Fruit fly (Drosophila melanogaster): ENCODE data around the gene omd.

Gene omd

DNA sequence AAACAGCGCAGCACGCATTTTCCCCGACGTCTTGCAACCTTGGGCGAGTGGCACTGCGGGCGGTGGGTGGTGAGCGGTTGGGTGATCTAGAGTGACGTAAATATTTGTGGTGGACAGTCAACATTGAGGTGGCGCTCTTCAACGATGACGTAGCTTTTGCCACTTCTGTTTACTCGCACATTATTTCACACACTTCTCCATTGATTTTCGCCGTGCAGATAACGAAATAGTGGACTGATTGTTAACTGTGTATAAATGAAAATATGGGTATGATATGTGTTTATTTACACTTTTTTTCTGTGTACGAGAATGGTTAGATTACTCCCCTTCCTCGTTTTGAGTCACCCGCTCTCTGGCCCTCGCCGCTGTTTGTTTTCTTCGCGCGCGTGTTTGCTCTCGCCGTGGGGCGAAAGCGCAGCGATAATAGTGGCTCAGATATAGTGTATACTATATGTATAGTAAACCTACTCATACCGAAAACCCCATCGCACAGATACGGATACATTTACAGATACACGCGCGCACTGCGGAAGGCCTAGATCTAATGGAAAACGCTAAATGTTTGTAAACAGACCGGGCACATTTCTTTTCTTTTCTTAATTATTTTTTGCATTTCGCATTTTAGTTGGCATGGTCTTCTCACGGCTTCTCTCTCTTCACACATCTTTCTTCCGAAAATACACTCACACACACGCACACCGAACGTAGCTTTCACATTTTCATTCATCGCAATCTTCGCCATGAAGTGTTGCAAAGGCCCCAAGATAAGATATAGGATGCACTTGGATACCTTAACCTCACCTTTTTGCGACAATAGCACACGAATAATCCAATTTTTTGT is at the start of gene omd (continued):
- TF ChIP-seq D (optimal IDR thresholded peaks at IDR 0.05), result no peak
- peak; percentile 66 for TF ChIP-seq D (GFP tag; optimal IDR thresholded peaks at IDR 0.05)
- TF ChIP-seq CG10274 (GFP tag; optimal IDR thresholded peaks at IDR 0.05), result peak; percentile 55
- TF ChIP-seq CG8281 (tag; optimal IDR thresholded peaks at IDR 0.05), result peak; percentile 16
- TF ChIP-seq yki (optimal IDR thresholded peaks at IDR 0.05), result no peak
- TF ChIP-seq ranshi (GFP tag; IDR thresholded peaks at IDR 0.05), result peak; percentile 47; the same call in 1 of the 2 replicates
- no peak for TF ChIP-seq Opbp (GFP tag; IDR thresholded peaks at IDR 0.05; ENCODE audit: partially characterized antibody)
- TF ChIP-seq Spps (tag; optimal IDR thresholded peaks at IDR 0.05), result no peak
- peak; percentile 94 for TF ChIP-seq ftz-f1 (GFP tag; optimal IDR thresholded peaks at IDR 0.05)
- TF ChIP-seq unc-4 (GFP tag; IDR thresholded peaks at IDR 0.05; ENCODE audit: partially characterized antibody), result no peak
- no peak for TF ChIP-seq NfI (GFP tag; optimal IDR thresholded peaks at IDR 0.05)
- no peak for TF ChIP-seq tap (tag; optimal IDR thresholded peaks at IDR 0.05)
- peak; percentile 64 for TF ChIP-seq ash1 (GFP tag; optimal IDR thresholded peaks at IDR 0.05)
- peak; percentile 84 for TF ChIP-seq CG7987 (GFP tag; optimal IDR thresholded peaks at IDR 0.05)
- TF ChIP-seq Xbp1 (GFP tag; optimal IDR thresholded peaks at IDR 0.05), result peak; percentile 49
- peak; percentile 48; the same call in 1 of the 3 replicates for TF ChIP-seq CG34422 (GFP tag; IDR thresholded peaks at IDR 0.05)
- TF ChIP-seq CG6765 (GFP tag; optimal IDR thresholded peaks at IDR 0.05), result peak; percentile 64
- TF ChIP-seq al (GFP tag; IDR thresholded peaks at IDR 0.05), result peak; percentile 26; the same call in 1 of the 2 replicates
- TF ChIP-seq sim (GFP tag; IDR thresholded peaks at IDR 0.05), result no peak
- TF ChIP-seq Ptx1 (GFP tag; IDR thresholded peaks at IDR 0.05), result peak; percentile 45; the same call in 1 of the 2 replicates
- TF ChIP-seq CG30020 (tag; optimal IDR thresholded peaks at IDR 0.05), result no peak
- TF ChIP-seq Hr3 (GFP tag; optimal IDR thresholded peaks at IDR 0.05), result peak; percentile 25
- TF ChIP-seq Fer2 (tag; optimal IDR thresholded peaks at IDR 0.05), result no peak
- TF ChIP-seq Hmx (GFP tag; optimal IDR thresholded peaks at IDR 0.05), result no peak
- peak; percentile 74 for TF ChIP-seq CG11247 (GFP tag; IDR thresholded peaks at IDR 0.05)
- peak; percentile 52; the same call in 1 of the 3 replicates for TF ChIP-seq ken (GFP tag; IDR thresholded peaks at IDR 0.05)
- TF ChIP-seq NC2β (GFP tag; optimal IDR thresholded peaks at IDR 0.05), result peak; percentile 64
- TF ChIP-seq ap (GFP tag; IDR thresholded peaks at IDR 0.05), result peak; percentile 61
- TF ChIP-seq CG10366 (GFP tag; IDR thresholded peaks at IDR 0.05), result peak; percentile 47
- TF ChIP-seq CG7372 (GFP tag; IDR thresholded peaks at IDR 0.05), result no peak
- TF ChIP-seq CG14050 (GFP tag; IDR thresholded peaks at IDR 0.05), result peak; percentile 26; the same call in 1 of the 3 replicates
- TF ChIP-seq CG12219 (GFP tag; optimal IDR thresholded peaks at IDR 0.05), result peak; percentile 61
- TF ChIP-seq grau (tag; optimal IDR thresholded peaks at IDR 0.05), result no peak
- no peak for TF ChIP-seq toy (GFP tag; IDR thresholded peaks at IDR 0.05)
- TF ChIP-seq odd (GFP tag; optimal IDR thresholded peaks at IDR 0.05), result no peak
- peak; percentile 47 for TF ChIP-seq CG4424 (GFP tag; optimal IDR thresholded peaks at IDR 0.05)
- peak; percentile 63 for TF ChIP-seq btn (GFP tag; optimal IDR thresholded peaks at IDR 0.05)
- peak; percentile 70 for TF ChIP-seq org-1 (GFP tag; optimal IDR thresholded peaks at IDR 0.05)
- no peak for TF ChIP-seq phol (tag; optimal IDR thresholded peaks at IDR 0.05)
- peak; percentile 52 for TF ChIP-seq en (GFP tag; optimal IDR thresholded peaks at IDR 0.05)
- TF ChIP-seq gem (tag; optimal IDR thresholded peaks at IDR 0.05), result no peak
- peak; percentile 70 for TF ChIP-seq her (GFP tag; optimal IDR thresholded peaks at IDR 0.05)
- peak; percentile 78 for TF ChIP-seq Fer1 (GFP tag; optimal IDR thresholded peaks at IDR 0.05)
- TF ChIP-seq E2f2 (GFP tag; IDR thresholded peaks at IDR 0.05), result 0 out of 2 replicates have a peak, but pooled peaks have one; percentile 18
- no peak for TF ChIP-seq CG12769 (tag; optimal IDR thresholded peaks at IDR 0.05)
- no peak for TF ChIP-seq CG5180 (GFP tag; optimal IDR thresholded peaks at IDR 0.05)
- TF ChIP-seq Scr (GFP tag; IDR thresholded peaks at IDR 0.05; ENCODE audit: partially characterized antibody), result no peak
- TF ChIP-seq ham (GFP tag; IDR thresholded peaks at IDR 0.05), result no peak; the same call in 1 of the 2 replicates
- no peak for TF ChIP-seq CG1832 (GFP tag; optimal IDR thresholded peaks at IDR 0.05)
- no peak for TF ChIP-seq CG15601 (tag; optimal IDR thresholded peaks at IDR 0.05)
